Worm (Caenorhabditis elegans) whole organism, L4/young adult: ENCODE data around the gene B0286.1.

Source experiments
- W03F9.2 ChIP-seq: fragments of 150-350 bp; optimal IDR thresholded peaks from 2 replicates; lab custom pipeline; 2014; ENCODE audit warnings: missing biosample characterization, missing genetic modification characterization
- him-1 ChIP-seq: sonication (generic microtip); optimal IDR thresholded peaks from 2 replicates; lab custom pipeline; 2016; ENCODE audit warnings: missing genotype, missing genetic modification reagents, missing genetic modification characterization, missing compliant biosample characterization

ce11 chrII:4435134-4435533, 56.8 kb downstream of the B0286.1 start, which contains the start of gene nhr-273:
- TF ChIP-seq him-1 (no peak), W03F9.2 (no peak)
